Fruit fly (Drosophila melanogaster) whole organism, embryonic: ENCODE data around the gene CG2909.

Experiments used
- ATbp ChIP-seq: fragments of 200-800 bp; sonication (Bioruptor generic); optimal IDR thresholded peaks from 2 replicates; lab custom pipeline; 2017; ENCODE audit warnings: missing biosample characterization, mild to moderate bottlenecking, missing genetic modification characterization, missing genetic modification reagents
- Bdp1 ChIP-seq: fragments of 200-800 bp; sonication (Bioruptor generic); optimal IDR thresholded peaks from 3 replicates; lab custom pipeline; 2016; ENCODE audit warnings: missing biosample characterization, missing genetic modification characterization
- CG10543 ChIP-seq: fragments of 200-800 bp; sonication (Bioruptor generic); optimal IDR thresholded peaks from 3 replicates; lab custom pipeline; 2017; ENCODE audit warnings: missing biosample characterization, mild to moderate bottlenecking, missing genetic modification characterization, moderate library complexity
- CG12391 ChIP-seq: fragments of 200-800 bp; sonication (Bioruptor generic); optimal IDR thresholded peaks from 3 replicates; lab custom pipeline; 2018; ENCODE audit warnings: missing biosample characterization, mild to moderate bottlenecking, missing genetic modification characterization, moderate library complexity
- CG13287 ChIP-seq: fragments of 200-800 bp; sonication (Bioruptor generic); IDR thresholded peaks from 2 replicates; pipeline ENCODE4 v1.3.6; 2022; ENCODE audit warnings: missing biosample characterization, missing genetic modification characterization; ENCODE audit not compliant: partially characterized antibody
- CG13775 ChIP-seq: fragments of 200-800 bp; sonication (Bioruptor generic); optimal IDR thresholded peaks from 3 replicates; lab custom pipeline; 2017; ENCODE audit warnings: missing biosample characterization, mild to moderate bottlenecking, missing genetic modification characterization
- CG15269 ChIP-seq: fragments of 200-800 bp; sonication (Bioruptor generic); optimal IDR thresholded peaks from 2 replicates; lab custom pipeline; 2018; ENCODE audit warnings: missing biosample characterization, mild to moderate bottlenecking, missing genetic modification characterization, moderate library complexity
- CG1647 ChIP-seq: fragments of 200-800 bp; sonication (Bioruptor generic); optimal IDR thresholded peaks from 3 replicates; lab custom pipeline; 2016; ENCODE audit warnings: missing biosample characterization, missing genetic modification characterization
- CG17802 ChIP-seq: fragments of 200-800 bp; sonication (Bioruptor generic); optimal IDR thresholded peaks from 2 replicates; lab custom pipeline; 2018; ENCODE audit warnings: missing biosample characterization, mild to moderate bottlenecking, missing genetic modification characterization, moderate library complexity
- CG2202 ChIP-seq: fragments of 200-800 bp; sonication (Bioruptor generic); optimal IDR thresholded peaks from 2 replicates; lab custom pipeline; 2018; ENCODE audit warnings: missing biosample characterization, mild to moderate bottlenecking, missing genetic modification characterization
- CG3163 ChIP-seq: fragments of 200-800 bp; sonication (Bioruptor generic); optimal IDR thresholded peaks from 3 replicates; lab custom pipeline; 2016; ENCODE audit warnings: missing biosample characterization, missing genetic modification characterization
- CG32532 ChIP-seq: fragments of 200-800 bp; sonication (Bioruptor generic); IDR thresholded peaks from 2 replicates; pipeline ENCODE4 v1.3.6; 2022; ENCODE audit warnings: missing biosample characterization, missing genetic modification characterization
- CG4360 ChIP-seq: fragments of 200-800 bp; sonication (Bioruptor generic); IDR thresholded peaks from 2 replicates; pipeline ENCODE4 v1.3.6; 2022; ENCODE audit warnings: missing biosample characterization, missing genetic modification characterization
- CG6254 ChIP-seq: fragments of 200-800 bp; sonication (Bioruptor generic); optimal IDR thresholded peaks from 3 replicates; lab custom pipeline; 2017; ENCODE audit warnings: mild to moderate bottlenecking, missing biosample characterization, missing genetic modification reagents, missing genetic modification characterization
- CG6791 ChIP-seq: fragments of 200-800 bp; sonication (Bioruptor generic); IDR thresholded peaks from 3 replicates; pipeline ENCODE4 v1.3.6; 2022; ENCODE audit warnings: missing biosample characterization, missing genetic modification characterization; ENCODE audit not compliant: partially characterized antibody
- CG7372 ChIP-seq: fragments of 200-800 bp; sonication (Bioruptor generic); IDR thresholded peaks from 2 replicates; pipeline ENCODE4 v1.3.6; 2022; ENCODE audit warnings: missing biosample characterization, missing genetic modification characterization
- CG9797 ChIP-seq: fragments of 200-800 bp; sonication (Bioruptor generic); optimal IDR thresholded peaks from 3 replicates; lab custom pipeline; 2018; ENCODE audit warnings: missing biosample characterization, mild to moderate bottlenecking, missing genetic modification characterization
- CrebB ChIP-seq: fragments of 200-800 bp; sonication (Bioruptor generic); optimal IDR thresholded peaks from 3 replicates; lab custom pipeline; 2018; ENCODE audit warnings: missing biosample characterization, mild to moderate bottlenecking, missing genetic modification characterization
- Deaf1 ChIP-seq: fragments of 200-800 bp; optimal IDR thresholded peaks from 3 replicates; lab custom pipeline; 2019; ENCODE audit warnings: missing biosample characterization, mild to moderate bottlenecking, missing genetic modification characterization, moderate library complexity
- MESR4 ChIP-seq: fragments of 200-800 bp; sonication (Bioruptor generic); optimal IDR thresholded peaks from 2 replicates; lab custom pipeline; 2018; ENCODE audit warnings: missing biosample characterization, mild to moderate bottlenecking, missing genetic modification characterization, moderate library complexity
- Mad ChIP-seq: fragments of 200-800 bp; sonication (Bioruptor generic); optimal IDR thresholded peaks from 2 replicates; lab custom pipeline; 2016; ENCODE audit warnings: missing biosample characterization, missing genetic modification characterization
- Med ChIP-seq: fragments of 200-800 bp; sonication (Bioruptor generic); peaks from one replicate; lab custom pipeline; 2016; ENCODE audit warnings: missing biosample characterization, missing genetic modification characterization, mild to moderate bottlenecking, inconsistent platforms, moderate library complexity
- NfI ChIP-seq: fragments of 200-800 bp; sonication (Bioruptor generic); optimal IDR thresholded peaks from 3 replicates; lab custom pipeline; 2018; ENCODE audit warnings: missing biosample characterization, mild to moderate bottlenecking, missing genetic modification characterization, moderate library complexity
- Pdp1 ChIP-seq, 2 experiments: fragments of 200-800 bp; sonication (Bioruptor generic); optimal IDR thresholded peaks; 3 replicates each; lab custom pipeline; 2016; ENCODE audit warnings: missing biosample characterization in 2 of 2, missing genetic modification characterization in 2 of 2, mild to moderate bottlenecking in 1 of 2, moderate library complexity in 1 of 2
- Rfx ChIP-seq: fragments of 200-800 bp; sonication (Bioruptor generic); IDR thresholded peaks from 2 replicates; pipeline ENCODE4 v1.3.6; 2022; ENCODE audit warnings: missing biosample characterization, missing genetic modification characterization
- Sin3A ChIP-seq: fragments of >200 bp; optimal IDR thresholded peaks from 2 replicates; lab custom pipeline; 2018
- Ssrp ChIP-seq: fragments of 200-800 bp; sonication (Bioruptor generic); optimal IDR thresholded peaks from 2 replicates; lab custom pipeline; 2018; ENCODE audit warnings: missing biosample characterization, mild to moderate bottlenecking, missing genetic modification characterization, moderate library complexity
- Taf1 ChIP-seq: fragments of 200-800 bp; sonication (Bioruptor generic); IDR thresholded peaks from 2 replicates; pipeline ENCODE4 v1.3.6; 2022; ENCODE audit warnings: missing biosample characterization, missing genetic modification characterization
- bsh ChIP-seq, 2 experiments: fragments of 200-800 bp; sonication (Bioruptor generic); optimal IDR thresholded peaks; 2 replicates each; lab custom pipeline; 2017 to 2018; ENCODE audit warnings: mild to moderate bottlenecking in 2 of 2, missing biosample characterization in 2 of 2, missing genetic modification characterization in 2 of 2, moderate library complexity in 1 of 2
- ci ChIP-seq: fragments of 200-800 bp; sonication (Bioruptor generic); IDR thresholded peaks from 3 replicates; pipeline ENCODE4 v1.3.6; 2022; ENCODE audit warnings: missing biosample characterization, missing genetic modification characterization
- crp ChIP-seq, 2 experiments: fragments of 200-800 bp; sonication (Bioruptor generic); optimal IDR thresholded peaks; 2 replicates in 1 of 2; 3 replicates in 1 of 2; lab custom pipeline; 2017; ENCODE audit warnings: missing biosample characterization in 2 of 2, missing genetic modification characterization in 2 of 2, mild to moderate bottlenecking in 1 of 2, moderate library complexity in 1 of 2
- eve ChIP-seq, 2 experiments: fragments of >200 bp; optimal IDR thresholded peaks; 2 replicates each; lab custom pipeline; 2017; ENCODE audit warnings: missing biosample characterization in 2 of 2, missing genetic modification characterization in 2 of 2
- fd3F ChIP-seq: fragments of 200-800 bp; sonication (Bioruptor generic); optimal IDR thresholded peaks from 2 replicates; lab custom pipeline; 2018; ENCODE audit warnings: missing biosample characterization, mild to moderate bottlenecking, missing genetic modification characterization, moderate library complexity
- her ChIP-seq: fragments of 200-800 bp; sonication (Bioruptor generic); optimal IDR thresholded peaks from 2 replicates; lab custom pipeline; 2016; ENCODE audit warnings: missing biosample characterization, missing genetic modification characterization
- hkb ChIP-seq, 2 experiments: fragments of 200-800 bp in 1 of 2; fragments of >200 bp in 1 of 2; sonication (Bioruptor generic) in 1 of 2; IDR thresholded peaks in 1 of 2; optimal IDR thresholded peaks in 1 of 2; 2 replicates each; pipeline versions ENCODE4 v1.3.6 to Lab custom; 2017 to 2022; ENCODE audit warnings: missing biosample characterization in 1 of 2, missing genetic modification characterization in 1 of 2
- kni ChIP-seq: fragments of 200-800 bp; sonication (Bioruptor generic); optimal IDR thresholded peaks from 3 replicates; lab custom pipeline; 2017; ENCODE audit warnings: mild to moderate bottlenecking, missing biosample characterization, missing genetic modification reagents, missing genetic modification characterization
- nerfin-1 ChIP-seq: fragments of 200-800 bp; sonication (Bioruptor generic); optimal IDR thresholded peaks from 3 replicates; lab custom pipeline; 2019; ENCODE audit warnings: missing biosample characterization, mild to moderate bottlenecking, missing genetic modification characterization, moderate library complexity
- pb ChIP-seq: fragments of 200-800 bp; sonication (Bioruptor generic); optimal IDR thresholded peaks from 3 replicates; lab custom pipeline; 2016; ENCODE audit warnings: missing biosample characterization, missing genetic modification characterization
- phol ChIP-seq: fragments of 200-800 bp; sonication (Bioruptor generic); optimal IDR thresholded peaks from 3 replicates; lab custom pipeline; 2018; ENCODE audit warnings: missing biosample characterization, mild to moderate bottlenecking, missing genetic modification characterization, moderate library complexity
- pros ChIP-seq: fragments of 200-800 bp; sonication (Bioruptor generic); optimal IDR thresholded peaks from 3 replicates; lab custom pipeline; 2019; ENCODE audit warnings: missing biosample characterization, mild to moderate bottlenecking, missing genetic modification characterization, moderate library complexity
- psq ChIP-seq: fragments of 200-800 bp; sonication (Bioruptor generic); optimal IDR thresholded peaks from 2 replicates; lab custom pipeline; 2017; ENCODE audit warnings: missing biosample characterization, missing genetic modification characterization
- sd ChIP-seq: fragments of 200-800 bp; sonication (Bioruptor generic); optimal IDR thresholded peaks from 3 replicates; lab custom pipeline; 2018; ENCODE audit warnings: missing biosample characterization, mild to moderate bottlenecking, missing genetic modification characterization, moderate library complexity
- stc ChIP-seq: fragments of 200-800 bp; sonication (Bioruptor generic); IDR thresholded peaks from 2 replicates; pipeline ENCODE4 v1.3.6; 2022; ENCODE audit warnings: missing biosample characterization, missing genetic modification characterization
- ttk ChIP-seq: fragments of 200-800 bp; sonication (Bioruptor generic); IDR thresholded peaks from 2 replicates; pipeline ENCODE4 v2.1.2; 2022; ENCODE audit warnings: missing biosample characterization, missing genetic modification characterization
- unc-4 ChIP-seq: fragments of 200-800 bp; sonication (Bioruptor generic); IDR thresholded peaks from 2 replicates; pipeline ENCODE4 v1.3.6; 2022; ENCODE audit warnings: missing biosample characterization, missing genetic modification characterization; ENCODE audit not compliant: partially characterized antibody

The CG2909 gene

dm6 chrX:10329659-10330289 is 3.5 kb downstream of the CG2909 start, which contains the start of gene Gip (continued):
- TF ChIP-seq CrebB (tag; lab: Kevin White, UChicago) (peak; percentile 33), MESR4 (GFP tag; lab: Kevin White, UChicago) (peak; percentile 22)
- TF ChIP-seq, all 482 proteins: peak for 66

dm6 chrX:10331718-10332117 is 5.5 kb downstream of the CG2909 start, which contains the start of gene CG15306:
Gene CG15306 (minus strand): TSS chrX:10331818.
- TF ChIP-seq stc (GFP tag; lab: Robert Waterston, UW) (no peak), CG13287 (GFP tag; lab: Robert Waterston, UW) (no peak), Taf1 (GFP tag; lab: Robert Waterston, UW) (no peak), Pdp1 (GFP tag; optimal IDR thresholded peaks at IDR 0.05; lab: Kevin White, UChicago) (no peak), her (no peak), CG17802 (tag; lab: Kevin White, UChicago) (no peak), CG1647 (GFP tag; lab: Kevin White, UChicago) (no peak)
- TF ChIP-seq, all 482 proteins: peak for 0

dm6 chrX:10333352-10333751 is 7.1 kb downstream of the CG2909 start, which contains the start of gene CG43740:
Gene CG43740 (plus strand): TSS chrX:10333652.
- no peak for TF ChIP-seq Rfx (GFP tag; lab: Robert Waterston, UW)
- no peak for TF ChIP-seq Sin3A (lab: Kevin White, UChicago)
- no peak for TF ChIP-seq CG6254 (GFP tag; lab: Kevin White, UChicago)
- no peak for TF ChIP-seq ATbp (GFP tag; lab: Kevin White, UChicago)
- no peak for TF ChIP-seq fd3F (GFP tag; lab: Kevin White, UChicago)
- no peak for TF ChIP-seq CG7372 (GFP tag; lab: Robert Waterston, UW)
- peak; percentile 58 for TF ChIP-seq sd (tag; lab: Kevin White, UChicago)
- TF ChIP-seq NfI (GFP tag; lab: Kevin White, UChicago) = no peak
- no peak for TF ChIP-seq CG12391 (tag; lab: Kevin White, UChicago)
- TF ChIP-seq eve (GFP tag; optimal IDR thresholded peaks at IDR 0.05; lab: Kevin White, UChicago) = no peak
- no peak for TF ChIP-seq CG9797 (GFP tag; lab: Kevin White, UChicago)
- TF ChIP-seq CG6791 = no peak
- TF ChIP-seq crp (GFP tag; optimal IDR thresholded peaks at IDR 0.05; lab: Kevin White, UChicago) = no peak
- TF ChIP-seq phol (tag; lab: Kevin White, UChicago) = no peak
- TF ChIP-seq pb (GFP tag; lab: Kevin White, UChicago) = no peak
- TF ChIP-seq unc-4 (GFP tag; lab: Robert Waterston, UW) = 0 out of 2 replicates have a peak, but pooled peaks have one; percentile 18
- no peak for TF ChIP-seq psq (GFP tag; lab: Kevin White, UChicago)
- TF ChIP-seq CG2202 (tag; lab: Kevin White, UChicago) = no peak
- TF ChIP-seq ci (GFP tag; lab: Robert Waterston, UW) = no peak
- no peak for TF ChIP-seq pros
- TF ChIP-seq CG15269 (tag; lab: Kevin White, UChicago) = no peak
- no peak for TF ChIP-seq Ssrp (tag; lab: Kevin White, UChicago)
- TF ChIP-seq Med = peak; percentile 24
- peak; percentile 13; the same call in 1 of the 2 replicates for TF ChIP-seq CG32532 (GFP tag; lab: Robert Waterston, UW)
- peak in 1 of 2 experiments; percentile 1 for TF ChIP-seq Pdp1 (GFP tag; optimal IDR thresholded peaks at IDR 0.05; lab: Kevin White, UChicago)
- TF ChIP-seq bsh (GFP tag; optimal IDR thresholded peaks at IDR 0.05; lab: Kevin White, UChicago) = no peak
- TF ChIP-seq Deaf1 (tag; lab: Kevin White, UChicago) = peak; percentile 23
- TF ChIP-seq CG4360 (GFP tag; lab: Robert Waterston, UW) = no peak
- peak; percentile 60 for TF ChIP-seq CG3163
- no peak for TF ChIP-seq nerfin-1 (tag; lab: Kevin White, UChicago)
- no peak for TF ChIP-seq Bdp1 (GFP tag; lab: Kevin White, UChicago)
- no peak for TF ChIP-seq Mad (GFP tag; lab: Kevin White, UChicago)
- no peak for TF ChIP-seq CG10543 (GFP tag; lab: Kevin White, UChicago)
- TF ChIP-seq hkb (optimal IDR thresholded peaks at IDR 0.05; lab: Kevin White, UChicago) = no peak
- TF ChIP-seq hkb (GFP tag; IDR thresholded peaks at IDR 0.05; lab: Robert Waterston, UW) = no peak
- TF ChIP-seq kni = no peak
- no peak for TF ChIP-seq ttk (GFP tag; lab: Robert Waterston, UW)
- TF ChIP-seq CG13775 (GFP tag; lab: Kevin White, UChicago) = no peak
